Worm (Caenorhabditis elegans) whole organism, young adult: ENCODE results near the gene alr-1.

Experiments
- B0261.1 ChIP-seq: sonication (generic microtip); optimal IDR thresholded peaks from 2 replicates; lab custom pipeline; 2016; ENCODE audit warnings: mild to moderate bottlenecking, missing genetic modification characterization, moderate library complexity, missing compliant biosample characterization
- F10E7.11 ChIP-seq: sonication (generic microtip); optimal IDR thresholded peaks from 2 replicates; lab custom pipeline; 2017; ENCODE audit warnings: mild to moderate bottlenecking, missing genetic modification characterization, moderate library complexity, missing compliant biosample characterization
- F22D6.2 ChIP-seq: sonication (generic microtip); optimal IDR thresholded peaks from 2 replicates; lab custom pipeline; 2016; ENCODE audit warnings: mild to moderate bottlenecking, missing genetic modification characterization, missing compliant biosample characterization
- F37B4.10 ChIP-seq: fragments of 200-800 bp; sonication (Bioruptor generic); IDR thresholded peaks from 2 replicates; pipeline ENCODE4 v1.3.6; 2022; ENCODE audit warnings: missing genetic modification characterization, missing compliant biosample characterization
- F39B2.1 ChIP-seq: fragments of 200-800 bp; sonication (Bioruptor generic); IDR thresholded peaks from 2 replicates; pipeline ENCODE4 v1.3.6; 2022; ENCODE audit warnings: missing genetic modification reagents, missing genetic modification characterization, missing compliant biosample characterization
- F57C9.4 ChIP-seq: sonication (generic microtip); optimal IDR thresholded peaks from 2 replicates; lab custom pipeline; 2017; ENCODE audit warnings: mild to moderate bottlenecking, missing genetic modification characterization, missing compliant biosample characterization
- K11D2.4 ChIP-seq: fragments of 200-800 bp; sonication (Bioruptor generic); IDR thresholded peaks from 2 replicates; pipeline ENCODE4 v1.3.6; 2022; ENCODE audit warnings: missing genetic modification reagents, missing genetic modification characterization, missing compliant biosample characterization
- K12H6.12 ChIP-seq: fragments of 200-800 bp; sonication (Bioruptor generic); optimal IDR thresholded peaks from 2 replicates; lab custom pipeline; 2018; ENCODE audit warnings: mild to moderate bottlenecking, missing genetic modification characterization, missing compliant biosample characterization
- Y79H2A.3 ChIP-seq: fragments of 200-800 bp; sonication (Bioruptor generic); conservative IDR thresholded peaks from 2 replicates; pipeline ENCODE4 v1.3.6; 2022; ENCODE audit warnings: missing genetic modification reagents, missing genetic modification characterization, missing compliant biosample characterization
- Y95B8A.8 ChIP-seq: fragments of 200-800 bp; sonication (Bioruptor generic); IDR thresholded peaks from 2 replicates; pipeline ENCODE4 v1.3.6; 2022; ENCODE audit warnings: missing genetic modification reagents, missing genetic modification characterization, missing compliant biosample characterization
- akir-1 ChIP-seq: fragments of 200-800 bp; sonication (Bioruptor generic); optimal IDR thresholded peaks from 2 replicates; lab custom pipeline; 2018; ENCODE audit warnings: mild to moderate bottlenecking, missing genetic modification characterization, moderate library complexity, missing compliant biosample characterization
- aptf-3 ChIP-seq: fragments of 200-800 bp; sonication (Bioruptor generic); IDR thresholded peaks from 2 replicates; pipeline ENCODE4 v1.3.6; 2022; ENCODE audit warnings: missing genetic modification characterization, missing compliant biosample characterization
- attf-3 ChIP-seq: fragments of 200-800 bp; sonication (Bioruptor generic); conservative IDR thresholded peaks from 2 replicates; pipeline ENCODE4 v1.3.6; 2022; ENCODE audit warnings: missing genetic modification reagents, missing genetic modification characterization, missing compliant biosample characterization
- attf-5 ChIP-seq: fragments of 200-800 bp; sonication (Bioruptor generic); optimal IDR thresholded peaks from 2 replicates; lab custom pipeline; 2018; ENCODE audit warnings: mild to moderate bottlenecking, missing genetic modification characterization, missing compliant biosample characterization
- attf-6 ChIP-seq: fragments of 200-800 bp; sonication (Bioruptor generic); IDR thresholded peaks from 2 replicates; pipeline ENCODE4 v1.3.6; 2022; ENCODE audit warnings: missing genetic modification reagents, missing genetic modification characterization, missing compliant biosample characterization
- ceh-79 ChIP-seq: sonication (generic microtip); optimal IDR thresholded peaks from 2 replicates; lab custom pipeline; 2017; ENCODE audit warnings: mild to moderate bottlenecking, missing genetic modification characterization, missing compliant biosample characterization
- ceh-91 ChIP-seq: fragments of 200-800 bp; sonication (Bioruptor generic); IDR thresholded peaks from 2 replicates; pipeline ENCODE4 v1.3.6; 2022; ENCODE audit warnings: missing genetic modification reagents, missing genetic modification characterization, missing compliant biosample characterization
- die-1 ChIP-seq: sonication (generic microtip); optimal IDR thresholded peaks from 2 replicates; lab custom pipeline; 2016; ENCODE audit warnings: missing genotype, mild to moderate bottlenecking, missing genetic modification characterization, missing compliant biosample characterization
- egl-18 ChIP-seq: fragments of 200-800 bp; sonication (Bioruptor generic); IDR thresholded peaks from 2 replicates; pipeline ENCODE4 v1.3.6; 2022; ENCODE audit warnings: missing genetic modification reagents, missing genetic modification characterization, missing compliant biosample characterization
- egrh-3 ChIP-seq: fragments of 200-800 bp; sonication (Bioruptor generic); IDR thresholded peaks from 2 replicates; pipeline ENCODE4 v1.3.6; 2022; ENCODE audit warnings: missing genetic modification reagents, missing genetic modification characterization, missing compliant biosample characterization
- fkh-3 ChIP-seq: sonication (generic microtip); optimal IDR thresholded peaks from 2 replicates; lab custom pipeline; 2016; ENCODE audit warnings: mild to moderate bottlenecking, missing genetic modification characterization, missing compliant biosample characterization
- gei-17 ChIP-seq: fragments of 200-800 bp; sonication (Bioruptor generic); optimal IDR thresholded peaks from 2 replicates; lab custom pipeline; 2018; ENCODE audit warnings: mild to moderate bottlenecking, missing genetic modification characterization, missing compliant biosample characterization
- hmg-1.2 ChIP-seq: fragments of 200-800 bp; sonication (Bioruptor generic); IDR thresholded peaks from 2 replicates; pipeline ENCODE4 v1.3.6; 2022; ENCODE audit warnings: missing genetic modification reagents, missing genetic modification characterization, missing compliant biosample characterization
- hrde-1 ChIP-seq: sonication (generic microtip); optimal IDR thresholded peaks from 2 replicates; lab custom pipeline; 2016; ENCODE audit warnings: missing genetic modification characterization, mild to moderate bottlenecking, missing compliant biosample characterization, moderate library complexity, missing genotype, missing genetic modification reagents, borderline replicate concordance
- lin-26 ChIP-seq: fragments of 200-800 bp; sonication (Bioruptor generic); IDR thresholded peaks from 2 replicates; pipeline ENCODE4 v1.3.6; 2022; ENCODE audit warnings: missing genetic modification reagents, missing genetic modification characterization, missing compliant biosample characterization
- lin-40 ChIP-seq: sonication (generic microtip); optimal IDR thresholded peaks from 2 replicates; lab custom pipeline; 2016; ENCODE audit warnings: missing genetic modification characterization, mild to moderate bottlenecking, missing compliant biosample characterization, missing genotype, missing genetic modification reagents
- lsy-27 ChIP-seq: sonication (generic microtip); optimal IDR thresholded peaks from 2 replicates; lab custom pipeline; 2017; ENCODE audit warnings: missing genetic modification characterization, mild to moderate bottlenecking, missing compliant biosample characterization, antibody characterized with exemption, missing genotype, borderline replicate concordance; ENCODE audit not compliant: insufficient read depth
- mcd-1 ChIP-seq: fragments of 200-800 bp; sonication (Bioruptor generic); IDR thresholded peaks from 2 replicates; pipeline ENCODE4 v1.3.6; 2022; ENCODE audit warnings: missing genetic modification reagents, missing genetic modification characterization, missing compliant biosample characterization
- mel-28 ChIP-seq: sonication (generic microtip); optimal IDR thresholded peaks from 2 replicates; lab custom pipeline; 2016; ENCODE audit warnings: borderline replicate concordance, mild to moderate bottlenecking, missing genetic modification characterization, missing compliant biosample characterization
- mes-4 ChIP-seq: sonication (generic microtip); optimal IDR thresholded peaks from 2 replicates; lab custom pipeline; 2016; ENCODE audit warnings: missing genotype, missing genetic modification characterization, missing compliant biosample characterization
- nfya-2 ChIP-seq: fragments of 200-800 bp; sonication (Bioruptor generic); IDR thresholded peaks from 2 replicates; pipeline ENCODE4 v1.3.6; 2022; ENCODE audit warnings: missing genetic modification reagents, missing genetic modification characterization, missing compliant biosample characterization
- pbrm-1 ChIP-seq: fragments of 200-800 bp; sonication (Bioruptor generic); IDR thresholded peaks from 2 replicates; pipeline ENCODE4 v1.3.6; 2022; ENCODE audit warnings: missing genetic modification reagents, missing genetic modification characterization, missing compliant biosample characterization
- pha-4 ChIP-seq: fragments of 150-350 bp; sonication (generic microtip); optimal IDR thresholded peaks from 2 replicates; lab custom pipeline; 2014; ENCODE audit warnings: missing biosample characterization, missing genetic modification reagents, missing genetic modification characterization
- sdz-38 ChIP-seq: sonication (generic microtip); optimal IDR thresholded peaks from 2 replicates; lab custom pipeline; 2016; ENCODE audit warnings: missing genotype, missing genetic modification characterization, missing compliant biosample characterization
- sea-2 ChIP-seq: fragments of 200-800 bp; sonication (Bioruptor generic); IDR thresholded peaks from 2 replicates; pipeline ENCODE4 v1.3.6; 2022; ENCODE audit warnings: missing genetic modification characterization, missing compliant biosample characterization
- snpc-1.1 ChIP-seq: sonication (generic microtip); optimal IDR thresholded peaks from 2 replicates; lab custom pipeline; 2017; ENCODE audit warnings: missing genetic modification characterization, mild to moderate bottlenecking, missing compliant biosample characterization, antibody characterized with exemption, moderate library complexity, missing genotype, missing genetic modification reagents; ENCODE audit not compliant: insufficient read depth
- snpc-4 ChIP-seq, 5 experiments: fragments of 150-350 bp in 1 of 5; sonication (generic microtip) in 4 of 5; optimal IDR thresholded peaks; 2 replicates each; lab custom pipeline; 2014 to 2018; ENCODE audit warnings: missing genetic modification characterization in 5 of 5, missing biosample characterization in 3 of 5, antibody characterized with exemption in 2 of 5, mild to moderate bottlenecking in 2 of 5, missing compliant biosample characterization in 2 of 5, missing genotype in 2 of 5, moderate library complexity in 2 of 5, missing genetic modification reagents in 1 of 5
- somi-1 ChIP-seq: fragments of 200-800 bp; sonication (Bioruptor generic); optimal IDR thresholded peaks from 2 replicates; lab custom pipeline; 2018; ENCODE audit warnings: mild to moderate bottlenecking, missing genetic modification characterization, missing compliant biosample characterization
- tbp1 ChIP-seq: fragments of 200-800 bp; sonication (Bioruptor generic); optimal IDR thresholded peaks from 2 replicates; lab custom pipeline; 2018; ENCODE audit warnings: mild to moderate bottlenecking, missing genetic modification characterization, missing compliant biosample characterization
- tlf-1 ChIP-seq: fragments of 200-800 bp; sonication (Bioruptor generic); optimal IDR thresholded peaks from 2 replicates; lab custom pipeline; 2018; ENCODE audit warnings: mild to moderate bottlenecking, missing genetic modification characterization, missing compliant biosample characterization
- unc-130 ChIP-seq: sonication (generic microtip); optimal IDR thresholded peaks from 2 replicates; lab custom pipeline; 2016; ENCODE audit warnings: missing genetic modification reagents, missing genetic modification characterization, missing compliant biosample characterization
- zim-3 ChIP-seq: sonication (generic microtip); optimal IDR thresholded peaks from 2 replicates; lab custom pipeline; 2017; ENCODE audit warnings: mild to moderate bottlenecking, missing genetic modification characterization, moderate library complexity, missing compliant biosample characterization
- ztf-18 ChIP-seq: sonication (generic microtip); optimal IDR thresholded peaks from 2 replicates; lab custom pipeline; 2016; ENCODE audit warnings: missing genotype, mild to moderate bottlenecking, missing genetic modification characterization, missing compliant biosample characterization
- ztf-22 ChIP-seq: fragments of 200-800 bp; sonication (Bioruptor generic); optimal IDR thresholded peaks from 2 replicates; lab custom pipeline; 2018; ENCODE audit warnings: mild to moderate bottlenecking, missing genetic modification characterization, moderate library complexity, missing compliant biosample characterization
- ztf-26 ChIP-seq: sonication (generic microtip); optimal IDR thresholded peaks from 2 replicates; lab custom pipeline; 2017; ENCODE audit warnings: missing genetic modification characterization, missing compliant biosample characterization
- ztf-28 ChIP-seq: fragments of 200-800 bp; sonication (Bioruptor generic); IDR thresholded peaks from 2 replicates; pipeline ENCODE4 v1.3.6; 2022; ENCODE audit warnings: missing genetic modification reagents, missing genetic modification characterization, missing compliant biosample characterization
- ztf-3 ChIP-seq: fragments of 200-800 bp; sonication (Bioruptor generic); optimal IDR thresholded peaks from 2 replicates; lab custom pipeline; 2018; ENCODE audit warnings: mild to moderate bottlenecking, missing genetic modification characterization, missing compliant biosample characterization

Gene alr-1

ce11 chrX:11095480-11095879 lies 29.9 kb downstream of the alr-1 start (continued):
- TF ChIP-seq F10E7.11 (tag; lab: Kevin White, UChicago) (peak; percentile 57), ztf-26 (peak; percentile 92), mcd-1 (GFP tag; lab: Robert Waterston, UW) (peak; percentile 79), unc-130 (GFP tag; lab: Kevin White, UChicago) (no peak), die-1 (tag; lab: Kevin White, UChicago) (peak; percentile 84), F37B4.10 (no peak), egl-18 (GFP tag; lab: Robert Waterston, UW) (0 out of 2 replicates have a peak, but pooled peaks have one; percentile 64), snpc-1.1 (peak; percentile 7), attf-6 (GFP tag; lab: Robert Waterston, UW) (peak; percentile 51; the same call in 1 of the 2 replicates), ztf-3 (GFP tag; lab: Kevin White, UChicago) (peak; percentile 12), egrh-3 (GFP tag; lab: Robert Waterston, UW) (peak; percentile 66), pha-4 (no peak), ztf-18 (tag; lab: Kevin White, UChicago) (peak; percentile 36), sea-2 (no peak), hmg-1.2 (GFP tag; lab: Robert Waterston, UW) (peak; percentile 84), B0261.1 (peak; percentile 96), pbrm-1 (peak; percentile 95), aptf-3 (GFP tag; lab: Robert Waterston, UW) (no peak; the same call in 1 of the 2 replicates), akir-1 (GFP tag; lab: Kevin White, UChicago) (no peak), ceh-91 (GFP tag; lab: Robert Waterston, UW) (peak; percentile 25; the same call in 1 of the 2 replicates), snpc-4 (GFP tag; optimal IDR thresholded peaks at IDR 0.05; lab: Kevin White, UChicago) (peak; percentile 58), snpc-4 (tag; optimal IDR thresholded peaks at IDR 0.05; lab: Kevin White, UChicago) (peak in 2 of 4 experiments; percentile 66 to 81), fkh-3 (no peak), ztf-28 (GFP tag; lab: Robert Waterston, UW) (0 out of 2 replicates have a peak, but pooled peaks have one; percentile 17), ceh-79 (tag; lab: Kevin White, UChicago) (peak; percentile 46), hrde-1 (peak; percentile 69), K11D2.4 (GFP tag; lab: Robert Waterston, UW) (peak; percentile 92), gei-17 (GFP tag; lab: Kevin White, UChicago) (peak; percentile 80), Y79H2A.3 (GFP tag; lab: Robert Waterston, UW) (no peak), zim-3 (tag; lab: Kevin White, UChicago) (peak; percentile 39), attf-3 (GFP tag; lab: Robert Waterston, UW) (0 out of 2 replicates have a peak, but pooled peaks have one; percentile 30), lin-26 (GFP tag; lab: Robert Waterston, UW) (peak; percentile 83), attf-5 (GFP tag; lab: Kevin White, UChicago) (peak; percentile 63), sdz-38 (tag; lab: Kevin White, UChicago) (no peak), nfya-2 (GFP tag; lab: Robert Waterston, UW) (no peak), mes-4 (tag; lab: Kevin White, UChicago) (peak; percentile 61), lin-40 (tag; lab: Kevin White, UChicago) (peak; percentile 96), F39B2.1 (GFP tag; lab: Robert Waterston, UW) (peak; percentile 70; the same call in 1 of the 2 replicates), tlf-1 (GFP tag; lab: Kevin White, UChicago) (peak; percentile 50), F57C9.4 (tag; lab: Kevin White, UChicago) (peak; percentile 4), K12H6.12 (peak; percentile 84), Y95B8A.8 (no peak), mel-28 (peak; percentile 71), tbp1 (GFP tag; lab: Kevin White, UChicago) (peak; percentile 93), somi-1 (peak; percentile 71), ztf-22 (GFP tag; lab: Kevin White, UChicago) (peak; percentile 62), F22D6.2 (tag; lab: Kevin White, UChicago) (peak; percentile 70), lsy-27 (tag; lab: Kevin White, UChicago) (no peak)
